Fruit fly (Drosophila melanogaster) whole organism, prepupa: Measurements from ENCODE around the gene CG6325.
A peak's percentile ranks its signal among the peaks of the same experiment; 100 is the strongest.

ENCODE experiments used
- CG10631 ChIP-seq: fragments of 200-800 bp; sonication (Bioruptor generic); optimal IDR thresholded peaks from 2 replicates; lab custom pipeline; 2016; ENCODE audit warnings: missing biosample characterization, missing genetic modification characterization
- CG11902 ChIP-seq: fragments of 200-800 bp; sonication (Bioruptor generic); optimal IDR thresholded peaks from 3 replicates; lab custom pipeline; 2016; ENCODE audit warnings: missing biosample characterization, missing genetic modification characterization
- CG1621 ChIP-seq: fragments of 200-800 bp; sonication (Bioruptor generic); optimal IDR thresholded peaks from 3 replicates; lab custom pipeline; 2018; ENCODE audit warnings: missing biosample characterization, mild to moderate bottlenecking, missing genetic modification characterization
- CG16779 ChIP-seq: fragments of 200-800 bp; sonication (Bioruptor generic); optimal IDR thresholded peaks from 3 replicates; lab custom pipeline; 2017; ENCODE audit warnings: missing biosample characterization, mild to moderate bottlenecking, missing genetic modification characterization
- CG3032 ChIP-seq: fragments of 200-800 bp; optimal IDR thresholded peaks from 2 replicates; lab custom pipeline; 2019; ENCODE audit warnings: missing biosample characterization, mild to moderate bottlenecking, missing genetic modification characterization, moderate library complexity
- CG31627 ChIP-seq: fragments of 200-800 bp; sonication (Bioruptor generic); optimal IDR thresholded peaks from 3 replicates; lab custom pipeline; 2016; ENCODE audit warnings: missing biosample characterization, missing genetic modification characterization
- CG32006 ChIP-seq: fragments of 200-800 bp; sonication (Bioruptor generic); optimal IDR thresholded peaks from 3 replicates; lab custom pipeline; 2017; ENCODE audit warnings: missing biosample characterization, mild to moderate bottlenecking, missing genetic modification characterization
- CG34406 ChIP-seq: fragments of 200-800 bp; sonication (Bioruptor generic); optimal IDR thresholded peaks from 3 replicates; lab custom pipeline; 2016; ENCODE audit warnings: missing biosample characterization, missing genetic modification characterization
- CG3919 ChIP-seq: fragments of 200-800 bp; sonication (Bioruptor generic); optimal IDR thresholded peaks from 3 replicates; lab custom pipeline; 2016; ENCODE audit warnings: missing biosample characterization, missing genetic modification characterization
- CG6276 ChIP-seq: fragments of 200-800 bp; sonication (Bioruptor generic); optimal IDR thresholded peaks from 2 replicates; lab custom pipeline; 2017; ENCODE audit warnings: missing biosample characterization, mild to moderate bottlenecking, missing genetic modification characterization
- CG6808 ChIP-seq: fragments of 200-800 bp; sonication (Bioruptor generic); optimal IDR thresholded peaks from 3 replicates; lab custom pipeline; 2017; ENCODE audit warnings: missing biosample characterization, missing genetic modification characterization, mild to moderate bottlenecking, moderate library complexity, missing genetic modification reagents
- CG6854 ChIP-seq: fragments of 200-800 bp; sonication (Bioruptor generic); optimal IDR thresholded peaks from 2 replicates; lab custom pipeline; 2017; ENCODE audit warnings: missing biosample characterization, mild to moderate bottlenecking, missing genetic modification characterization
- CG8632 ChIP-seq: fragments of 200-800 bp; sonication (Bioruptor generic); optimal IDR thresholded peaks from 3 replicates; lab custom pipeline; 2016; ENCODE audit warnings: missing biosample characterization, missing genetic modification characterization
- Eip75B ChIP-seq: fragments of 200-800 bp; sonication (Bioruptor generic); optimal IDR thresholded peaks from 3 replicates; lab custom pipeline; 2016; ENCODE audit warnings: missing biosample characterization, missing genetic modification characterization
- Eip78C ChIP-seq: fragments of 200-800 bp; sonication (Bioruptor generic); peaks from one replicate; lab custom pipeline; 2016; ENCODE audit warnings: missing biosample characterization, missing genetic modification characterization
- Ets96B ChIP-seq: fragments of 200-800 bp; optimal IDR thresholded peaks from 2 replicates; lab custom pipeline; 2019; ENCODE audit warnings: missing biosample characterization, mild to moderate bottlenecking, missing genetic modification characterization, moderate library complexity
- Hr38 ChIP-seq: sonication (Bioruptor generic); optimal IDR thresholded peaks from 2 replicates; lab custom pipeline; 2016; ENCODE audit warnings: missing biosample characterization, missing genetic modification characterization
- Hr39 ChIP-seq: fragments of 200-800 bp; sonication (Bioruptor generic); optimal IDR thresholded peaks from 2 replicates; lab custom pipeline; 2016; ENCODE audit warnings: missing biosample characterization, missing genetic modification characterization
- Hr4 ChIP-seq: fragments of 200-800 bp; sonication (Bioruptor generic); optimal IDR thresholded peaks from 3 replicates; lab custom pipeline; 2016; ENCODE audit warnings: missing biosample characterization, missing genetic modification characterization
- Smox ChIP-seq: fragments of 200-800 bp; sonication (Bioruptor generic); optimal IDR thresholded peaks from 3 replicates; lab custom pipeline; 2016; ENCODE audit warnings: missing biosample characterization, missing genetic modification characterization
- Sox14 ChIP-seq: fragments of 200-800 bp; sonication (Bioruptor generic); optimal IDR thresholded peaks from 3 replicates; lab custom pipeline; 2016; ENCODE audit warnings: missing biosample characterization, missing genetic modification characterization
- cyc ChIP-seq: fragments of 200-800 bp; sonication (Bioruptor generic); optimal IDR thresholded peaks from 3 replicates; lab custom pipeline; 2016; ENCODE audit warnings: missing biosample characterization, missing genetic modification characterization
- dac ChIP-seq: fragments of 200-800 bp; sonication (Bioruptor generic); optimal IDR thresholded peaks from 2 replicates; lab custom pipeline; 2017; ENCODE audit warnings: missing biosample characterization, mild to moderate bottlenecking, missing genetic modification characterization
- dsx ChIP-seq: fragments of 200-800 bp; optimal IDR thresholded peaks from 3 replicates; lab custom pipeline; 2019; ENCODE audit warnings: missing biosample characterization, mild to moderate bottlenecking, missing genetic modification characterization, moderate library complexity; ENCODE audit not compliant: poor library complexity, severe bottlenecking
- esn ChIP-seq: fragments of 200-800 bp; sonication (Bioruptor generic); optimal IDR thresholded peaks from 2 replicates; lab custom pipeline; 2016; ENCODE audit warnings: missing biosample characterization, mild to moderate bottlenecking, missing genetic modification characterization, moderate library complexity
- fkh ChIP-seq: fragments of 200-800 bp; sonication (Bioruptor generic); optimal IDR thresholded peaks from 3 replicates; lab custom pipeline; 2017; ENCODE audit warnings: missing biosample characterization, mild to moderate bottlenecking, missing genetic modification characterization, moderate library complexity
- lz ChIP-seq: fragments of 200-800 bp; sonication (Bioruptor generic); optimal IDR thresholded peaks from 3 replicates; lab custom pipeline; 2016; ENCODE audit warnings: missing biosample characterization, missing genetic modification characterization
- net ChIP-seq: fragments of 200-800 bp; sonication (Bioruptor generic); optimal IDR thresholded peaks from 3 replicates; lab custom pipeline; 2016; ENCODE audit warnings: missing biosample characterization, missing genetic modification characterization
- salr ChIP-seq, 2 experiments: fragments of 200-800 bp; sonication (Bioruptor generic); optimal IDR thresholded peaks; 3 replicates each; lab custom pipeline; 2016 to 2018; ENCODE audit warnings: missing biosample characterization in 2 of 2, missing genetic modification characterization in 2 of 2, mild to moderate bottlenecking in 1 of 2
- ss ChIP-seq, 2 experiments: fragments of 200-800 bp; sonication (Bioruptor generic); optimal IDR thresholded peaks; 2 replicates in 1 of 2; 3 replicates in 1 of 2; lab custom pipeline; 2017 to 2018; ENCODE audit warnings: mild to moderate bottlenecking in 2 of 2, missing biosample characterization in 2 of 2, missing genetic modification characterization in 2 of 2, moderate library complexity in 1 of 2
- svp ChIP-seq: fragments of 200-800 bp; sonication (Bioruptor generic); peaks from one replicate; lab custom pipeline; 2016; ENCODE audit warnings: missing biosample characterization, missing genetic modification characterization
- topi ChIP-seq: fragments of 200-800 bp; sonication (Bioruptor generic); optimal IDR thresholded peaks from 3 replicates; lab custom pipeline; 2016; ENCODE audit warnings: missing biosample characterization, missing genetic modification characterization
- vri ChIP-seq: fragments of 200-800 bp; sonication (Bioruptor generic); optimal IDR thresholded peaks from 3 replicates; lab custom pipeline; 2016; ENCODE audit warnings: missing biosample characterization, mild to moderate bottlenecking, missing genetic modification characterization

Gene CG6325

DNA sequence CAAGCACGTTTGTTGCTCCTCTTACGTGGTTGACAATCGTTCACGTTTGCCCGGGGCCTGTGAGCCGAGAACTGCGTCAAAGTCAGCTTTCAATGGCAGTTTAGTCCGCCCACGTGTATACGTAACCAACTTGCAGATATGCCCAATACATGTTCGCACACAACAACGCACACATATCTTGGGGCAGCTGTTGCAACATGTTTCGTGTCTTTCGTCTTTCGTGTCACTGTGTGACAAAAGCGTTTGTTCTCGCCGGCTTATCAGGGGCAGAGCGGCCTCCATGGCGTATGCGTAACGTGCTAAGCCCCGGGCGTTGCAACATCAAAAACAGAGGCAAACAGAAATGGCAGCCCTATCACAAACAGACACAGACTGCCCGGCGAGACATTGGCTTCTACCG, 27.7 kb downstream of the CG6325 start:
- TF ChIP-seq CG11902 (GFP tag; lab: Kevin White, UChicago), result no peak
- TF ChIP-seq Smox (GFP tag; lab: Kevin White, UChicago), result no peak

DNA sequence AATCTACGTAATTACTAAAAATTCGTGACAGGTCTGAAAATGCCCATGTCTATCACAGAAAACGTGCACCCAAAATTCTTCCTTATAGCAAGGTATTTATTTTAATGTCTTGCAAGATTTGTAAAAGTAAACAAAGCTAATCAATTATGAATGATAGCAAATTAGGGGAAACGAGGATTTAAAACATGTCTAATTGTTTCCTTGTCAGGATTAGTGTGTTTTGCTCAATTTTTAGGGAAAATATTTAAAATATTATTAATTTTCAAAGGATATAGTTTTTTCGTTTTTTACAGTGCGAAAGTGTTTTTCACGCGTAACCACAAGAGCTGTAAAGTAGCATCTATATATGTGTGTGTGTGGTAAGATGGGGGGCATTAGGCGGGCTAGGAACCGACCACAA, 28.1 kb downstream of the CG6325 start:
- no peak for TF ChIP-seq Hr38 (GFP tag; lab: Kevin White, UChicago)
- TF ChIP-seq lz (GFP tag; lab: Kevin White, UChicago), result no peak
- TF ChIP-seq Hr4, result peak; percentile 36
- no peak for TF ChIP-seq ss (GFP tag; optimal IDR thresholded peaks at IDR 0.05; lab: Kevin White, UChicago)
- peak; percentile 35 for TF ChIP-seq CG6276 (GFP tag; lab: Kevin White, UChicago)
- TF ChIP-seq Eip78C (GFP tag; lab: Kevin White, UChicago), result peak; percentile 71
- no peak for TF ChIP-seq Ets96B
- peak in 1 of 2 experiments; percentile 38 for TF ChIP-seq salr (GFP tag; optimal IDR thresholded peaks at IDR 0.05; lab: Kevin White, UChicago)
- TF ChIP-seq CG16779 (tag; lab: Kevin White, UChicago), result no peak
- TF ChIP-seq CG32006, result peak; percentile 50
- TF ChIP-seq, all 60 proteins: peak for 5

DNA sequence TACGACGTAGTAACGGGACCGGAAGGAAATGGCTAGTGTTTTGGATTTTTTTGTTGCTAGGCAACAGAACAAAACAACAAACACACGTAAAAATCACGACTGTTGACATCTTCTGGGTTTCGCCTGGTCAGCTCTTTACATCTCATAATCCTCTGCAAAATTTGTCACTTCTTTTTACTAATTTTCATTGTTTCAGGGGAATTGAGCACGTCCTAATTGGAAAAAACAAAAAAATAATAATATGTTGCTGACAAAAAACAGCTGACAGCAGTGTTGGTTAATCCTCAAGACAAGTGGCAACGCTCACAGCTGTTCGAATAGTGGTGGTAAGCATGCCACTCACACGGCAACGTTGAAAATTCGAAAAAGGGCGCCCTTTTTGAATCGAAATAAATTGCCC, 29.2 kb downstream of the CG6325 start, which contains the start of gene Rfx:
Gene Rfx (minus strand): TSS at position 220 of the 400 bp plus-strand sequence.
- TF ChIP-seq CG10631, result peak; percentile 0
- peak; percentile 26 for TF ChIP-seq vri (GFP tag; lab: Kevin White, UChicago)
- peak; percentile 22 for TF ChIP-seq Eip75B
- TF ChIP-seq Hr39, result no peak
- TF ChIP-seq CG3919 (GFP tag; lab: Kevin White, UChicago), result peak; percentile 24
- peak; percentile 22 for TF ChIP-seq CG3032 (tag; lab: Kevin White, UChicago)
- TF ChIP-seq CG8632 (GFP tag; lab: Kevin White, UChicago), result no peak
- peak; percentile 4 for TF ChIP-seq CG31627 (GFP tag; lab: Kevin White, UChicago)
- TF ChIP-seq CG16779 (tag; lab: Kevin White, UChicago), result peak; percentile 3
- no peak for TF ChIP-seq net (GFP tag; lab: Kevin White, UChicago)
- TF ChIP-seq lz (GFP tag; lab: Kevin White, UChicago), result no peak
- TF ChIP-seq CG6854 (GFP tag; lab: Kevin White, UChicago), result peak; percentile 74
- peak; percentile 49 for TF ChIP-seq CG6808
- TF ChIP-seq CG1621 (tag; lab: Kevin White, UChicago), result peak; percentile 0
- TF ChIP-seq dac (GFP tag; lab: Kevin White, UChicago), result no peak
- peak; percentile 61 for TF ChIP-seq Sox14 (GFP tag; lab: Kevin White, UChicago)
- peak; percentile 79 for TF ChIP-seq Eip78C (GFP tag; lab: Kevin White, UChicago)
- TF ChIP-seq esn, result peak; percentile 34
- no peak for TF ChIP-seq Smox (GFP tag; lab: Kevin White, UChicago)
- TF ChIP-seq dsx (GFP tag; lab: Kevin White, UChicago), result peak; percentile 68
- TF ChIP-seq ss (GFP tag; optimal IDR thresholded peaks at IDR 0.05; lab: Kevin White, UChicago), result peak; percentile 29 to 64
- peak; percentile 2 for TF ChIP-seq topi (GFP tag; lab: Kevin White, UChicago)
- TF ChIP-seq CG32006, result peak; percentile 80
- TF ChIP-seq, all 60 proteins: peak for 17

DNA sequence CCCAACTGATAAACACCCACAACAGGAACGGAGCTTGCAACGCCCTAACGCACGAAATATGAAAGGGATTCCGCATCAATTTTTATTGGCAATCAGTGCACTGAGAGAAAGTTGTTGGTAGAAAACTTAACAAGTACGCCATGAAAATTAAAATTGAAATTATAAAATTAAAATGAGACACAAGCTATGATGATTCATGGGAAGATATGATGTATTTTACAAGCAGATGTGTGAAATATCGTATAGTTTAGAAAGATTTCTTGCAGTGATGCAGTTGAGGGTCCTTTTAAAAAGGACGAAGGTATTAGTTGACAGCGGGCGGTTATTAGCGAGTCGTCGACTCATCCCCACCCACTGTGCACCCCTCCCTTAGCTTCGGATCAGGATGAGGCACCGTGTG, 36.6 kb downstream of the CG6325 start:
- TF ChIP-seq svp (GFP tag; lab: Kevin White, UChicago) (peak; percentile 62), cyc (no peak)
- TF ChIP-seq, all 60 proteins: peak for 1

DNA sequence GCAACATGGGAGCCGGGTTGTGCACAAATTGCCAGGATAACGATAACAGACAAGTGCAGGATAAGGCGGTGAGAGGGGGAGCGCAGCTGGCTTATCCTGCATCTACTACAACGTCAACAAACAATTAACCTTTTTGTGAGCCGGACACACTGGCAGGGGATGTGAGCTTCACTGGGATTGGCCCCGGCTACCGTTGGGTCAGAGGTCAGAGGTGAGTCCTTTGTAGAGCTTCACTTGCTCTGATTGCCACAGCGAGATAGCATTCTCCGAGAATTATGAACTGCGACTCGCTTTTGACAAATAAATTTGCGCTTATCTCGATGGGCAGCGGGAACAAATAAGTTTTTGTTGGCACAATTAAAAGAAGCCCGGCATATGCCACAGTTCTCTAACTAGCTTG, 37.3 kb downstream of the CG6325 start:
- TF ChIP-seq Hr38 (GFP tag; lab: Kevin White, UChicago) (no peak), CG6808 (no peak), fkh (GFP tag; lab: Kevin White, UChicago) (no peak), CG31627 (GFP tag; lab: Kevin White, UChicago) (no peak), CG34406 (no peak), svp (GFP tag; lab: Kevin White, UChicago) (peak; percentile 90)
